Worm (Caenorhabditis elegans) whole organism, midembryonic: ENCODE data around the gene F13B6.2.

Source experiments
- T22C8.4 ChIP-seq: fragments of 200-800 bp; sonication (Bioruptor generic); IDR thresholded peaks from 2 replicates; pipeline ENCODE4 v1.3.6; 2022; ENCODE audit warnings: missing genetic modification characterization, missing compliant biosample characterization
- cog-1 ChIP-seq: sonication (generic microtip); optimal IDR thresholded peaks from 2 replicates; lab custom pipeline; 2016; ENCODE audit warnings: missing genetic modification characterization, missing compliant biosample characterization
- flt-1 ChIP-seq: fragments of 200-800 bp; sonication (Bioruptor generic); IDR thresholded peaks from 2 replicates; pipeline ENCODE4 v1.3.6; 2022; ENCODE audit warnings: missing genetic modification characterization, missing compliant biosample characterization
- klf-2 ChIP-seq: fragments of 200-800 bp; sonication (Bioruptor generic); conservative IDR thresholded peaks from 2 replicates; pipeline ENCODE4 v1.3.6; 2022; ENCODE audit warnings: missing genetic modification reagents, missing genetic modification characterization, missing compliant biosample characterization
- med-1 ChIP-seq: sonication (generic microtip); optimal IDR thresholded peaks from 2 replicates; lab custom pipeline; 2017; ENCODE audit warnings: missing genetic modification characterization, mild to moderate bottlenecking, missing compliant biosample characterization, antibody characterized with exemption, missing genetic modification reagents; ENCODE audit not compliant: insufficient read depth
- ref-1 ChIP-seq: fragments of 200-800 bp; sonication (Bioruptor generic); conservative IDR thresholded peaks from 2 replicates; pipeline ENCODE4 v1.3.6; 2022; ENCODE audit warnings: missing genetic modification reagents, missing genetic modification characterization, missing compliant biosample characterization
- tab-1 ChIP-seq: fragments of 200-800 bp; sonication (Bioruptor generic); IDR thresholded peaks from 2 replicates; pipeline ENCODE4 v1.3.6; 2022; ENCODE audit warnings: missing genetic modification characterization, missing compliant biosample characterization
- ztf-23 ChIP-seq: fragments of 200-800 bp; sonication (Bioruptor generic); IDR thresholded peaks from 2 replicates; pipeline ENCODE4 v1.3.6; 2022; ENCODE audit warnings: missing genetic modification reagents, missing genetic modification characterization, missing compliant biosample characterization
- ztf-29 ChIP-seq: fragments of 200-800 bp; sonication (Bioruptor generic); IDR thresholded peaks from 2 replicates; pipeline ENCODE4 v1.3.6; 2022; ENCODE audit warnings: missing genetic modification reagents, missing genetic modification characterization, missing compliant biosample characterization

- TF ChIP-seq ref-1 (no peak), ztf-29 (GFP tag; lab: Robert Waterston, UW) (no peak), ztf-23 (GFP tag; lab: Robert Waterston, UW) (no peak), flt-1 (no peak), T22C8.4 (GFP tag; lab: Robert Waterston, UW) (no peak), klf-2 (GFP tag; lab: Robert Waterston, UW) (no peak), tab-1 (no peak), med-1 (GFP tag; lab: Kevin White, UChicago) (no peak), cog-1 (no peak)
Measured at ce11 chrIV:7414163-7414562, 46.0 kb downstream of the F13B6.2 start.
